Worm (Caenorhabditis elegans) whole organism, young adult: ENCODE data around the gene B0507.4.

ENCODE experiments used
- B0035.1 ChIP-seq: sonication (generic microtip); optimal IDR thresholded peaks from 2 replicates; lab custom pipeline; 2016; ENCODE audit warnings: missing genetic modification characterization, mild to moderate bottlenecking, missing compliant biosample characterization, missing genotype, missing genetic modification reagents
- C06A6.2 ChIP-seq: fragments of 200-800 bp; sonication (Bioruptor generic); conservative IDR thresholded peaks from 2 replicates; pipeline ENCODE4 v1.3.6; 2022; ENCODE audit warnings: missing genetic modification characterization, missing compliant biosample characterization
- D2030.7 ChIP-seq: fragments of 200-800 bp; sonication (Bioruptor generic); IDR thresholded peaks from 2 replicates; pipeline ENCODE4 v1.3.6; 2022; ENCODE audit warnings: missing genetic modification reagents, missing genetic modification characterization, missing compliant biosample characterization
- F22D6.2 ChIP-seq: sonication (generic microtip); optimal IDR thresholded peaks from 2 replicates; lab custom pipeline; 2016; ENCODE audit warnings: mild to moderate bottlenecking, missing genetic modification characterization, missing compliant biosample characterization
- F39B2.1 ChIP-seq: fragments of 200-800 bp; sonication (Bioruptor generic); IDR thresholded peaks from 2 replicates; pipeline ENCODE4 v1.3.6; 2022; ENCODE audit warnings: missing genetic modification reagents, missing genetic modification characterization, missing compliant biosample characterization
- F52B5.7 ChIP-seq: sonication (generic microtip); optimal IDR thresholded peaks from 2 replicates; lab custom pipeline; 2016; ENCODE audit warnings: mild to moderate bottlenecking, missing genetic modification characterization, missing compliant biosample characterization
- K12H6.12 ChIP-seq: fragments of 200-800 bp; sonication (Bioruptor generic); optimal IDR thresholded peaks from 2 replicates; lab custom pipeline; 2018; ENCODE audit warnings: mild to moderate bottlenecking, missing genetic modification characterization, missing compliant biosample characterization
- Y53G8AR.9 ChIP-seq: fragments of 200-800 bp; sonication (Bioruptor generic); conservative IDR thresholded peaks from 2 replicates; pipeline ENCODE4 v1.3.6; 2022; ENCODE audit warnings: missing genetic modification reagents, missing genetic modification characterization, missing compliant biosample characterization
- Y79H2A.3 ChIP-seq: fragments of 200-800 bp; sonication (Bioruptor generic); conservative IDR thresholded peaks from 2 replicates; pipeline ENCODE4 v1.3.6; 2022; ENCODE audit warnings: missing genetic modification reagents, missing genetic modification characterization, missing compliant biosample characterization
- ZK185.1 ChIP-seq: sonication (generic microtip); optimal IDR thresholded peaks from 2 replicates; lab custom pipeline; 2016; ENCODE audit warnings: mild to moderate bottlenecking, missing genetic modification characterization, missing compliant biosample characterization; ENCODE audit not compliant: poor library complexity, severe bottlenecking
- ama-1 ChIP-seq, 3 experiments: fragments of 150-350 bp in 1 of 3; sonication (generic microtip) in 2 of 3; optimal IDR thresholded peaks; 2 replicates each; lab custom pipeline; 2014 to 2018; ENCODE audit warnings: missing biosample characterization in 2 of 3, missing genetic modification characterization in 2 of 3, missing genetic modification reagents in 2 of 3
- aptf-2 ChIP-seq: fragments of 200-800 bp; sonication (Bioruptor generic); conservative IDR thresholded peaks from 2 replicates; pipeline ENCODE4 v1.3.6; 2022; ENCODE audit warnings: missing genetic modification reagents, missing genetic modification characterization, missing compliant biosample characterization
- aptf-3 ChIP-seq: fragments of 200-800 bp; sonication (Bioruptor generic); IDR thresholded peaks from 2 replicates; pipeline ENCODE4 v1.3.6; 2022; ENCODE audit warnings: missing genetic modification characterization, missing compliant biosample characterization
- atf-7 ChIP-seq: sonication (generic microtip); optimal IDR thresholded peaks from 2 replicates; lab custom pipeline; 2017; ENCODE audit warnings: mild to moderate bottlenecking, missing genetic modification characterization, missing compliant biosample characterization
- attf-3 ChIP-seq: fragments of 200-800 bp; sonication (Bioruptor generic); conservative IDR thresholded peaks from 2 replicates; pipeline ENCODE4 v1.3.6; 2022; ENCODE audit warnings: missing genetic modification reagents, missing genetic modification characterization, missing compliant biosample characterization
- attf-6 ChIP-seq: fragments of 200-800 bp; sonication (Bioruptor generic); IDR thresholded peaks from 2 replicates; pipeline ENCODE4 v1.3.6; 2022; ENCODE audit warnings: missing genetic modification reagents, missing genetic modification characterization, missing compliant biosample characterization
- bed-2 ChIP-seq: fragments of 200-800 bp; sonication (Bioruptor generic); IDR thresholded peaks from 2 replicates; pipeline ENCODE4 v1.3.6; 2022; ENCODE audit warnings: missing genetic modification reagents, missing genetic modification characterization, missing compliant biosample characterization
- cebp-1 ChIP-seq, 2 experiments: fragments of 200-800 bp in 1 of 2; sonication (Bioruptor generic) in 1 of 2; sonication (generic microtip) in 1 of 2; IDR thresholded peaks in 1 of 2; optimal IDR thresholded peaks in 1 of 2; 2 replicates each; pipeline versions ENCODE4 v1.3.6 to Lab custom; 2017 to 2022; ENCODE audit warnings: missing compliant biosample characterization in 2 of 2, missing genetic modification characterization in 2 of 2, mild to moderate bottlenecking in 1 of 2, missing genetic modification reagents in 1 of 2, moderate library complexity in 1 of 2
- cebp-2 ChIP-seq: fragments of 200-800 bp; sonication (Bioruptor generic); IDR thresholded peaks from 2 replicates; pipeline ENCODE4 v1.3.6; 2022; ENCODE audit warnings: missing genetic modification characterization, missing compliant biosample characterization
- ceh-100 ChIP-seq: fragments of 200-800 bp; sonication (Bioruptor generic); IDR thresholded peaks from 2 replicates; pipeline ENCODE4 v1.3.6; 2022; ENCODE audit warnings: missing genetic modification reagents, missing genetic modification characterization, missing compliant biosample characterization
- ceh-27 ChIP-seq: fragments of 200-800 bp; sonication (Bioruptor generic); optimal IDR thresholded peaks from 2 replicates; lab custom pipeline; 2018; ENCODE audit warnings: mild to moderate bottlenecking, missing genetic modification characterization, moderate library complexity, missing compliant biosample characterization
- ceh-40 ChIP-seq: fragments of 200-800 bp; sonication (Bioruptor generic); IDR thresholded peaks from 2 replicates; pipeline ENCODE4 v1.3.6; 2022; ENCODE audit warnings: missing genetic modification characterization, missing compliant biosample characterization
- ceh-58 ChIP-seq: fragments of 200-800 bp; sonication (Bioruptor generic); IDR thresholded peaks from 2 replicates; pipeline ENCODE4 v1.3.6; 2022; ENCODE audit warnings: missing genetic modification characterization, missing compliant biosample characterization
- chd-7 ChIP-seq: sonication (generic microtip); optimal IDR thresholded peaks from 2 replicates; lab custom pipeline; 2016; ENCODE audit warnings: mild to moderate bottlenecking, missing genetic modification characterization, moderate library complexity, missing compliant biosample characterization
- dox-1 ChIP-seq: fragments of 200-800 bp; sonication (Bioruptor generic); IDR thresholded peaks from 2 replicates; pipeline ENCODE4 v1.3.6; 2022; ENCODE audit warnings: missing genetic modification reagents, missing genetic modification characterization, missing compliant biosample characterization
- egl-18 ChIP-seq: fragments of 200-800 bp; sonication (Bioruptor generic); IDR thresholded peaks from 2 replicates; pipeline ENCODE4 v1.3.6; 2022; ENCODE audit warnings: missing genetic modification reagents, missing genetic modification characterization, missing compliant biosample characterization
- egl-44 ChIP-seq: fragments of 200-800 bp; sonication (Bioruptor generic); IDR thresholded peaks from 2 replicates; pipeline ENCODE4 v1.3.6; 2022; ENCODE audit warnings: missing genetic modification reagents, missing genetic modification characterization, missing compliant biosample characterization
- gei-17 ChIP-seq: fragments of 200-800 bp; sonication (Bioruptor generic); optimal IDR thresholded peaks from 2 replicates; lab custom pipeline; 2018; ENCODE audit warnings: mild to moderate bottlenecking, missing genetic modification characterization, missing compliant biosample characterization
- lag-1 ChIP-seq: fragments of 200-800 bp; sonication (Bioruptor generic); IDR thresholded peaks from 2 replicates; pipeline ENCODE4 v1.3.6; 2022; ENCODE audit warnings: missing genetic modification reagents, missing genetic modification characterization, missing compliant biosample characterization
- let-607 ChIP-seq, 2 experiments: fragments of 200-800 bp in 1 of 2; sonication (Bioruptor generic) in 1 of 2; sonication (generic microtip) in 1 of 2; optimal IDR thresholded peaks; 2 replicates each; lab custom pipeline; 2016 to 2018; ENCODE audit warnings: mild to moderate bottlenecking in 2 of 2, missing compliant biosample characterization in 2 of 2, missing genetic modification characterization in 2 of 2, moderate library complexity in 2 of 2, missing genotype in 1 of 2
- lin-35 ChIP-seq, 3 experiments: fragments of 150-350 bp in 2 of 3; sonication (generic microtip) in 1 of 3; optimal IDR thresholded peaks; 2 replicates each; lab custom pipeline; 2014 to 2018; ENCODE audit warnings: missing biosample characterization in 3 of 3, missing genetic modification characterization in 3 of 3, missing genetic modification reagents in 3 of 3
- lir-1 ChIP-seq: fragments of 200-800 bp; sonication (Bioruptor generic); conservative IDR thresholded peaks from 2 replicates; pipeline ENCODE4 v1.3.6; 2022; ENCODE audit warnings: missing genetic modification reagents, missing genetic modification characterization, missing compliant biosample characterization
- madf-3 ChIP-seq: fragments of 200-800 bp; sonication (Bioruptor generic); IDR thresholded peaks from 2 replicates; pipeline ENCODE4 v1.3.6; 2022; ENCODE audit warnings: missing genetic modification reagents, missing genetic modification characterization, missing compliant biosample characterization
- madf-6 ChIP-seq: fragments of 200-800 bp; sonication (Bioruptor generic); IDR thresholded peaks from 2 replicates; pipeline ENCODE4 v1.3.6; 2022; ENCODE audit warnings: missing genetic modification reagents, missing genetic modification characterization, missing compliant biosample characterization
- mcd-1 ChIP-seq: fragments of 200-800 bp; sonication (Bioruptor generic); IDR thresholded peaks from 2 replicates; pipeline ENCODE4 v1.3.6; 2022; ENCODE audit warnings: missing genetic modification reagents, missing genetic modification characterization, missing compliant biosample characterization
- nfya-2 ChIP-seq: fragments of 200-800 bp; sonication (Bioruptor generic); IDR thresholded peaks from 2 replicates; pipeline ENCODE4 v1.3.6; 2022; ENCODE audit warnings: missing genetic modification reagents, missing genetic modification characterization, missing compliant biosample characterization
- nhr-27 ChIP-seq: fragments of 200-800 bp; sonication (Bioruptor generic); optimal IDR thresholded peaks from 2 replicates; lab custom pipeline; 2018; ENCODE audit warnings: mild to moderate bottlenecking, missing genetic modification characterization, moderate library complexity, missing compliant biosample characterization
- nhr-80 ChIP-seq: sonication (generic microtip); optimal IDR thresholded peaks from 2 replicates; lab custom pipeline; 2016; ENCODE audit warnings: missing genetic modification characterization, missing compliant biosample characterization
- pha-4 ChIP-seq: fragments of 150-350 bp; sonication (generic microtip); optimal IDR thresholded peaks from 2 replicates; lab custom pipeline; 2014; ENCODE audit warnings: missing biosample characterization, missing genetic modification reagents, missing genetic modification characterization
- rcor-1 ChIP-seq: fragments of 200-800 bp; sonication (Bioruptor generic); IDR thresholded peaks from 2 replicates; pipeline ENCODE4 v1.3.6; 2022; ENCODE audit warnings: missing genetic modification reagents, missing genetic modification characterization, missing compliant biosample characterization
- sea-2 ChIP-seq: fragments of 200-800 bp; sonication (Bioruptor generic); IDR thresholded peaks from 2 replicates; pipeline ENCODE4 v1.3.6; 2022; ENCODE audit warnings: missing genetic modification characterization, missing compliant biosample characterization
- sptf-2 ChIP-seq: fragments of 200-800 bp; sonication (Bioruptor generic); optimal IDR thresholded peaks from 2 replicates; lab custom pipeline; 2018; ENCODE audit warnings: mild to moderate bottlenecking, missing genetic modification characterization, missing compliant biosample characterization
- tlf-1 ChIP-seq: fragments of 200-800 bp; sonication (Bioruptor generic); optimal IDR thresholded peaks from 2 replicates; lab custom pipeline; 2018; ENCODE audit warnings: mild to moderate bottlenecking, missing genetic modification characterization, missing compliant biosample characterization
- unc-62 ChIP-seq: fragments of 150-350 bp; optimal IDR thresholded peaks from 2 replicates; lab custom pipeline; 2014; ENCODE audit warnings: missing biosample characterization, missing genetic modification reagents, missing genetic modification characterization
- zfh-2 ChIP-seq: fragments of 200-800 bp; sonication (Bioruptor generic); conservative IDR thresholded peaks from 2 replicates; pipeline ENCODE4 v1.3.6; 2022; ENCODE audit warnings: missing genetic modification reagents, missing genetic modification characterization, missing compliant biosample characterization
- ztf-18 ChIP-seq: sonication (generic microtip); optimal IDR thresholded peaks from 2 replicates; lab custom pipeline; 2016; ENCODE audit warnings: missing genotype, mild to moderate bottlenecking, missing genetic modification characterization, missing compliant biosample characterization
- ztf-26 ChIP-seq: sonication (generic microtip); optimal IDR thresholded peaks from 2 replicates; lab custom pipeline; 2017; ENCODE audit warnings: missing genetic modification characterization, missing compliant biosample characterization
- ztf-28 ChIP-seq: fragments of 200-800 bp; sonication (Bioruptor generic); IDR thresholded peaks from 2 replicates; pipeline ENCODE4 v1.3.6; 2022; ENCODE audit warnings: missing genetic modification reagents, missing genetic modification characterization, missing compliant biosample characterization
- ztf-6 ChIP-seq: fragments of 200-800 bp; sonication (Bioruptor generic); IDR thresholded peaks from 2 replicates; pipeline ENCODE4 v1.3.6; 2022; ENCODE audit warnings: missing genetic modification reagents, missing genetic modification characterization, missing compliant biosample characterization

The B0507.4 gene

DNA sequence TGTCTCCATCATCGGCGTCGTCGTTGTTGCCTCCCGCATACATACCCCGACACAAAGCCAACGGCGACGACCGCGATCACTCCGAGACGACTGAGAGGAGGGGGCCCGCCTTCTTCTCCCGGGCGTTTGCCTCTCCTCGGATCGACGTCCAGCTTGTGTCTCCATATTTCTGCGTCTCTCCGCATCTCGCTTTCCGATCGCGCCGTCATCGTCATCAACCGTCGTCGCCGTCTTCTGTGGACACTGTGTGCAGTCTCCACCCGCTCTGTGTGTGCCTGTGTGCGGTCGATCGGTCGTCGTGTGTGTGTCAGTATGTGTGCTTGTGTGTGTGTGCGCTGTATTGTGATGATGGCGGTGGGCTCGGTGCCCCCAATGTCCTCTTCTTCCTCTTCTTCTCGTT, 30.8 kb downstream of the B0507.4 start (continued):
- TF ChIP-seq pha-4 (no peak), egl-18 (no peak), chd-7 (tag; lab: Kevin White, UChicago) (no peak), Y53G8AR.9 (GFP tag; lab: Robert Waterston, UW) (no peak), ZK185.1 (tag; lab: Kevin White, UChicago) (no peak), bed-2 (GFP tag; lab: Robert Waterston, UW) (0 out of 2 replicates have a peak, but pooled peaks have one; percentile 47), ztf-28 (GFP tag; lab: Robert Waterston, UW) (no peak), lin-35 (GFP tag; optimal IDR thresholded peaks at IDR 0.05; lab: Kevin White, UChicago) (no peak), D2030.7 (0 out of 2 replicates have a peak, but pooled peaks have one; percentile 25), C06A6.2 (GFP tag; lab: Robert Waterston, UW) (no peak), F22D6.2 (no peak), gei-17 (GFP tag; lab: Kevin White, UChicago) (no peak), egl-44 (GFP tag; lab: Robert Waterston, UW) (peak; percentile 43; the same call in 1 of the 2 replicates), cebp-1 (GFP tag; IDR thresholded peaks at IDR 0.05; lab: Robert Waterston, UW) (no peak), cebp-1 (tag; optimal IDR thresholded peaks at IDR 0.05; lab: Kevin White, UChicago) (peak; percentile 61), attf-3 (GFP tag; lab: Robert Waterston, UW) (no peak), ceh-40 (GFP tag; lab: Robert Waterston, UW) (no peak), madf-6 (GFP tag; lab: Robert Waterston, UW) (no peak), tlf-1 (GFP tag; lab: Kevin White, UChicago) (no peak), unc-62 (GFP tag; lab: Kevin White, UChicago) (no peak), rcor-1 (GFP tag; lab: Robert Waterston, UW) (no peak), ama-1 (optimal IDR thresholded peaks at IDR 0.05; lab: Kevin White, UChicago) (no peak), ama-1 (GFP tag; optimal IDR thresholded peaks at IDR 0.05; lab: Kevin White, UChicago) (no peak), mcd-1 (GFP tag; lab: Robert Waterston, UW) (peak; percentile 58), ztf-26 (tag; lab: Kevin White, UChicago) (no peak), attf-6 (GFP tag; lab: Robert Waterston, UW) (no peak), sptf-2 (GFP tag; lab: Kevin White, UChicago) (no peak), aptf-2 (GFP tag; lab: Robert Waterston, UW) (no peak), madf-3 (GFP tag; lab: Robert Waterston, UW) (no peak), dox-1 (GFP tag; lab: Robert Waterston, UW) (peak; percentile 59; the same call in 1 of the 2 replicates), ztf-18 (peak; percentile 14), F52B5.7 (tag; lab: Kevin White, UChicago) (no peak), ztf-6 (GFP tag; lab: Robert Waterston, UW) (no peak), aptf-3 (GFP tag; lab: Robert Waterston, UW) (no peak), zfh-2 (GFP tag; lab: Robert Waterston, UW) (peak; percentile 100), lag-1 (GFP tag; lab: Robert Waterston, UW) (no peak), nhr-80 (tag; lab: Kevin White, UChicago) (peak; percentile 75), atf-7 (tag; lab: Kevin White, UChicago) (no peak), nfya-2 (GFP tag; lab: Robert Waterston, UW) (no peak), lir-1 (GFP tag; lab: Robert Waterston, UW) (no peak), B0035.1 (no peak), sea-2 (0 out of 2 replicates have a peak, but pooled peaks have one; percentile 19), ceh-27 (no peak), F39B2.1 (GFP tag; lab: Robert Waterston, UW) (no peak), cebp-2 (GFP tag; lab: Robert Waterston, UW) (no peak), let-607 (tag; optimal IDR thresholded peaks at IDR 0.05; lab: Kevin White, UChicago) (no peak), nhr-27 (tag; lab: Kevin White, UChicago) (no peak), ceh-100 (GFP tag; lab: Robert Waterston, UW) (no peak), K12H6.12 (tag; lab: Kevin White, UChicago) (peak; percentile 54), ceh-58 (GFP tag; lab: Robert Waterston, UW) (no peak), Y79H2A.3 (no peak)
